Worm (Caenorhabditis elegans): ENCODE measurements around the gene dyf-4.

The dyf-4 gene

DNA sequence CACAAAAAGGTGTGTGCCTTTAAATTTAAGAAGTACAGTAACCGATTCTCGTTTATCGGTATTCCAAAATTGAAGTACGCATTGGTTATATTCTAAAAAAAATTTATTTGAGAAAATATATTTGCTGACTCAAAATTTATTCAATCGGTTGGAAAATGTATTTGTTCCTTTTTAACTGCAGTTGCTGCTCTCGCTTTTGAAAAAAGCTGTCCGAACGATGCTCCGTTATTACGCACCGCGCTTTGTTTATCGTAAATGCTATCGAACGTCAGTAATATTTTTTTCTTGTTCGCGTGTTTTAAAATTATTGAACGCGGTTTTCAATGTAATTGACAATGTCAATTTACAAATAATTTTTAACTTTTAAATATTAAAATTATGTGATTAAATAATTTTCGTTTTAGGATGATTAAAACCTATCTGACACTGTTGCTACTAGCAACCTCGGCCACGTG lies 34.8 kb upstream of the dyf-4 start, which contains the start of gene sel-1:
TSS of gene sel-1 (plus strand) at position 405 of the 455 bp plus-strand sequence.
- TF ChIP-seq unc-120 (tag; optimal IDR thresholded peaks at IDR 0.05; ENCODE audit: poor library complexity, severe bottlenecking) (no peak), sptf-1 (tag; optimal IDR thresholded peaks at IDR 0.05) (no peak), unc-62 (GFP tag; optimal IDR thresholded peaks at IDR 0.05) (no peak), elt-3 (tag; optimal IDR thresholded peaks at IDR 0.05) (no peak), lin-13 (tag; optimal IDR thresholded peaks at IDR 0.05) (no peak), mep-1 (tag; optimal IDR thresholded peaks at IDR 0.05) (no peak), flh-1 (GFP tag; optimal IDR thresholded peaks at IDR 0.05) (no peak), nhr-28 (tag; optimal IDR thresholded peaks at IDR 0.05) (no peak), ceh-39 (tag; optimal IDR thresholded peaks at IDR 0.05) (no peak), ceh-43 (GFP tag; optimal IDR thresholded peaks at IDR 0.05) (no peak), pha-4 (tag; optimal IDR thresholded peaks at IDR 0.05) (no peak), ham-2 (GFP tag; optimal IDR thresholded peaks at IDR 0.05) (no peak), ztf-11 (tag; optimal IDR thresholded peaks at IDR 0.05) (no peak), nhr-12 (tag; optimal IDR thresholded peaks at IDR 0.05) (no peak), bed-3 (GFP tag; optimal IDR thresholded peaks at IDR 0.05) (no peak), elt-1 (tag; optimal IDR thresholded peaks at IDR 0.05; ENCODE audit: borderline replicate concordance, insufficient read depth) (no peak), unc-39 (tag; optimal IDR thresholded peaks at IDR 0.05) (no peak)

DNA sequence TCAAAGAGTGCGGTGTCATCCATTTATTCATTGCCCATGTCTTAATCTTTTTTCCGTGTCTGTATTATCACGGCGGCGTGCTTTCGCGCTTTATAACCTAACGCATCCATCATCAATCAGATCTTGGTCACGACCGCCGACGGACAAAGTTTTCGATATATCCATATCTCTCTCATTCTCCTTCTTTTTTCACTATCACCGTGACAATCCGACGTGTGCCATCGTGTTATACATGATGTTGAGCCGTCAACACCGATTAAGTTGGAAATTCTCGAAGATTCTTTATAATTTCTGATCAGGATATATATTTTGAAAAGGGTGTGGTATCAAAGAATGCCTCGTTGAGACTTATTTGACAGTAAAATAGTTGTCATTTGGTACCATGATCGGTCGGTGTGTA lies 31.4 kb upstream of the dyf-4 start:
- TF ChIP-seq flh-1 (GFP tag; optimal IDR thresholded peaks at IDR 0.05) (no peak), ceh-39 (tag; optimal IDR thresholded peaks at IDR 0.05) (no peak), unc-39 (tag; optimal IDR thresholded peaks at IDR 0.05) (no peak), cnd-1 (tag; optimal IDR thresholded peaks at IDR 0.05) (no peak), ceh-43 (GFP tag; optimal IDR thresholded peaks at IDR 0.05) (no peak), blmp-1 (tag; optimal IDR thresholded peaks at IDR 0.05) (no peak), unc-62 (GFP tag; optimal IDR thresholded peaks at IDR 0.05) (no peak), ces-1 (GFP tag; optimal IDR thresholded peaks at IDR 0.05) (no peak), ceh-83 (GFP tag; optimal IDR thresholded peaks at IDR 0.05) (no peak), nhr-28 (tag; optimal IDR thresholded peaks at IDR 0.05) (no peak), ham-2 (GFP tag; optimal IDR thresholded peaks at IDR 0.05) (no peak), snpc-4 (tag; optimal IDR thresholded peaks at IDR 0.05) (no peak), sptf-1 (tag; optimal IDR thresholded peaks at IDR 0.05) (no peak), unc-120 (tag; optimal IDR thresholded peaks at IDR 0.05; ENCODE audit: poor library complexity, severe bottlenecking) (no peak), lin-13 (tag; optimal IDR thresholded peaks at IDR 0.05) (no peak)

DNA sequence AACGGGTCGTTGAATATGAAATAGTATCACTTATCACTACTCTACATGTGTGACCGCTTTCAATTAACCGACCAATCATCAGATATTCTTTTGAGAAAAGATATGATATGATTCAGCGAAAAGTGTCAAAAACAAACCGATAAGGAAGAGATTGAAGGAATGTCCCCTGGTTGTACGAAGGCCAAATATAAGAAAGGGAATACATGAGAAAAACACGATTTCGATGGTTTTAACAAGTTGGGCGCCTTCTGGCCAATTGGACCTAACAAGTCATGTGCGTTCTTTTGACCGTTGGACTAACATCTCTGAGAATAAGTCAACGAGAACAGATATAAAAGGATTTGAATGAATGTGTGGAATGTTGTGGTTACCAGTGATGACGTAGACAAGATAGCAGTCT lies 30.3 kb upstream of the dyf-4 start:
- TF ChIP-seq elt-3 (tag; optimal IDR thresholded peaks at IDR 0.05) (no peak), M03D4.4 (tag; optimal IDR thresholded peaks at IDR 0.05) (no peak), ham-2 (GFP tag; optimal IDR thresholded peaks at IDR 0.05) (no peak), unc-62 (GFP tag; optimal IDR thresholded peaks at IDR 0.05) (no peak), mep-1 (tag; optimal IDR thresholded peaks at IDR 0.05) (no peak), lsy-2 (tag; optimal IDR thresholded peaks at IDR 0.05) (no peak), hlh-1 (tag; optimal IDR thresholded peaks at IDR 0.05) (no peak), bed-3 (GFP tag; optimal IDR thresholded peaks at IDR 0.05) (no peak), nhr-76 (tag; optimal IDR thresholded peaks at IDR 0.05) (no peak), unc-120 (tag; optimal IDR thresholded peaks at IDR 0.05; ENCODE audit: poor library complexity, severe bottlenecking) (no peak), ztf-11 (tag; optimal IDR thresholded peaks at IDR 0.05) (no peak), ceh-39 (tag; optimal IDR thresholded peaks at IDR 0.05) (no peak), drap-1 (GFP tag; optimal IDR thresholded peaks at IDR 0.05) (no peak), lin-13 (tag; optimal IDR thresholded peaks at IDR 0.05) (no peak), nhr-12 (tag; optimal IDR thresholded peaks at IDR 0.05) (no peak), mls-2 (tag; optimal IDR thresholded peaks at IDR 0.05) (no peak), ceh-83 (GFP tag; optimal IDR thresholded peaks at IDR 0.05) (no peak), snpc-4 (tag; optimal IDR thresholded peaks at IDR 0.05) (no peak), elt-1 (tag; optimal IDR thresholded peaks at IDR 0.05; ENCODE audit: borderline replicate concordance, insufficient read depth) (no peak), mab-5 (tag; optimal IDR thresholded peaks at IDR 0.05) (no peak)

DNA sequence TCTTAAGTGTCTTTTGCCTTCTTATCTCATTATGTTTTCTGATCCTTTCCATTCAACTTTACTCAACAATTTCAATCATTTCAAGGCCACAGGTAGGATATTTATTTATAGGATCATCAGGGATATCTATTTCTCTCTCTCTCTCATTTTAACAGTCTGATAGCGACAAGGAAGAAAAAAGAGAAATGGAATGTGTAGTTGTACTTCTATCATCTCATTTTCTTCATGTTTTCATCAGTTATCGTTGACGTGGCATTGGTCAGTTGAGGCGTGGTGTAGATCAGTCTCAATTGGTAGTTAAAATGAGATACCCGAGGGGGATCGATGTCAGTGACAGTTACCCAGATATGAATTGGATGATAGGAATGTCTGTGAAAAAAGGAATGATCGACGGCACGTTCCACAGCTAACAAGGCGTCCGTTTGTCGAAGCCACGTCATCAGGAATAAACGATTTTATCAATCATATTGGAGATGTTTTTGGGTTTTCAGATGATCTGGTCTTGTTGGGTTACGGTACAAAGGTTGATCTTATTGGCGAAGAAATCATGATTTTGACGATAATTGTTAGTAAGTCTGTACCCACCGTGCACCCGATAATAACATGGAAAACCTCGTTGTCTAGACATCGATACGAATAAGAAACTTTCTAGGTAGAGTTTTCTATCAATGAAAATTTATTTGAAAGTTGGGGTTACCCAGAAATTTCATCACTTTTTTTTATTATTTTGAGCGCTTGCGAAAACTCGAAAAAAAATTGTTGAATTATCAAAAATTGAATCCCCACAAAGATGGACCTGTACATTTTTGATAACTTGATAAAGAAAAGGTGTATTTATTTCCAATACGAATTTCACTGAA lies 28.9 kb upstream of the dyf-4 start:
- TF ChIP-seq elt-3 (tag; optimal IDR thresholded peaks at IDR 0.05) (no peak), hlh-1 (tag; optimal IDR thresholded peaks at IDR 0.05) (no peak), ceh-83 (GFP tag; optimal IDR thresholded peaks at IDR 0.05) (no peak), bed-3 (GFP tag; optimal IDR thresholded peaks at IDR 0.05) (no peak), unc-39 (tag; optimal IDR thresholded peaks at IDR 0.05) (no peak), unc-62 (GFP tag; optimal IDR thresholded peaks at IDR 0.05) (no peak), ceh-39 (tag; optimal IDR thresholded peaks at IDR 0.05) (no peak), M03D4.4 (tag; optimal IDR thresholded peaks at IDR 0.05) (no peak), snpc-4 (tag; optimal IDR thresholded peaks at IDR 0.05) (no peak), ham-2 (GFP tag; optimal IDR thresholded peaks at IDR 0.05) (no peak), ces-1 (GFP tag; optimal IDR thresholded peaks at IDR 0.05) (no peak), nhr-12 (tag; optimal IDR thresholded peaks at IDR 0.05) (no peak)
